Fruit fly (Drosophila melanogaster): ENCODE measurements around the gene Lim3.

Gene Lim3

dm6 chr2L:19078928-19079327, 29.3 kb downstream of the Lim3 start, which contains the start of gene CG10700:
Gene CG10700 (minus strand): TSS chr2L:19079028.
- no peak for TF ChIP-seq CG17801 (GFP tag; optimal IDR thresholded peaks at IDR 0.05; ENCODE audit: partially characterized antibody)

dm6 chr2L:19074099-19074828, 34.0 kb downstream of the Lim3 start, which contains the start of gene CG17572:
Gene CG17572 (minus strand): TSS chr2L:19074149.
- no peak for TF ChIP-seq CG17801 (GFP tag; optimal IDR thresholded peaks at IDR 0.05; ENCODE audit: partially characterized antibody)

dm6 chr2L:19071713-19072112, 36.5 kb downstream of the Lim3 start:
- no peak for TF ChIP-seq CG17801 (GFP tag; optimal IDR thresholded peaks at IDR 0.05; ENCODE audit: partially characterized antibody)

dm6 chr2L:19069548-19070145, 38.6 kb downstream of the Lim3 start, which contains the start of gene CG10702:
Gene CG10702 (minus strand): TSS chr2L:19069851.
- no peak for TF ChIP-seq CG17801 (GFP tag; optimal IDR thresholded peaks at IDR 0.05; ENCODE audit: partially characterized antibody)

- TF ChIP-seq CG17801 (GFP tag; optimal IDR thresholded peaks at IDR 0.05; ENCODE audit: partially characterized antibody) = no peak
Observed at dm6 chr2L:19068393-19068792, 39.8 kb downstream of the Lim3 start.

dm6 chr2L:19064706-19065105, 43.5 kb downstream of the Lim3 start, which contains the start of gene CG17343:
Gene CG17343 (plus strand): TSS chr2L:19064929.
- peak; percentile 13 for TF ChIP-seq CG17801 (GFP tag; optimal IDR thresholded peaks at IDR 0.05; ENCODE audit: partially characterized antibody)

- no peak for TF ChIP-seq CG17801 (GFP tag; optimal IDR thresholded peaks at IDR 0.05; ENCODE audit: partially characterized antibody)
Observed at dm6 chr2L:19063090-19063692, 45.0 kb downstream of the Lim3 start, which contains the start of gene Dus4. Gene Dus4 (plus strand): TSS chr2L:19063295.

- TF ChIP-seq CG17801 (GFP tag; optimal IDR thresholded peaks at IDR 0.05; ENCODE audit: partially characterized antibody) = no peak
Observed at dm6 chr2L:19058916-19059315, 49.3 kb downstream of the Lim3 start, which contains the start of gene Phlpp. Gene Phlpp (plus strand): TSS chr2L:19059129.

- TF ChIP-seq CG17801 (GFP tag; optimal IDR thresholded peaks at IDR 0.05; ENCODE audit: partially characterized antibody) = no peak
Observed at dm6 chr2L:19057799-19058198, 50.4 kb downstream of the Lim3 start.

dm6 chr2L:19054516-19054887, 53.7 kb downstream of the Lim3 start:
- TF ChIP-seq CG17801 (GFP tag; optimal IDR thresholded peaks at IDR 0.05; ENCODE audit: partially characterized antibody) = no peak

- TF ChIP-seq CG17801 (GFP tag; optimal IDR thresholded peaks at IDR 0.05; ENCODE audit: partially characterized antibody) = no peak
Observed at dm6 chr2L:19053860-19054515, 54.2 kb downstream of the Lim3 start, which contains the start of gene CG10492. Gene CG10492 (plus strand): TSS chr2L:19054078.

dm6 chr2L:19051534-19052100, 56.6 kb downstream of the Lim3 start, which contains the start of gene Rpn3:
Gene Rpn3 (plus strand): TSS chr2L:19051790.
- peak; percentile 84 for TF ChIP-seq CG17801 (GFP tag; optimal IDR thresholded peaks at IDR 0.05; ENCODE audit: partially characterized antibody)

- TF ChIP-seq CG17801 (GFP tag; optimal IDR thresholded peaks at IDR 0.05; ENCODE audit: partially characterized antibody) = peak; percentile 26
Observed at dm6 chr2L:19048912-19049311, 59.3 kb downstream of the Lim3 start, which contains the start of gene CG10470. Gene CG10470 (plus strand): TSS chr2L:19049076.

- TF ChIP-seq CG17801 (GFP tag; optimal IDR thresholded peaks at IDR 0.05; ENCODE audit: partially characterized antibody) = peak; percentile 83
Observed at dm6 chr2L:19045111-19045560, 63.1 kb downstream of the Lim3 start, which contains the start of the genes Ttc19 and Acn. Gene Ttc19 (minus strand): TSS chr2L:19045148. Gene Acn (plus strand): TSS chr2L:19045355.

All from ovary, adult (tissue).